Worm (Caenorhabditis elegans) whole organism, L1 larva: Measurements from ENCODE around the gene Y39E4A.1.

Experiments used
- C04F5.9 ChIP-seq: sonication (generic microtip); optimal IDR thresholded peaks from 2 replicates; lab custom pipeline; 2016; ENCODE audit warnings: missing genetic modification characterization, missing compliant biosample characterization
- C16A3.4 ChIP-seq: fragments of 150-350 bp; optimal IDR thresholded peaks from 2 replicates; lab custom pipeline; 2014; ENCODE audit warnings: missing biosample characterization, missing genetic modification characterization
- alr-1 ChIP-seq: fragments of 200-800 bp; sonication (Bioruptor generic); optimal IDR thresholded peaks from 2 replicates; lab custom pipeline; 2018; ENCODE audit warnings: borderline replicate concordance, mild to moderate bottlenecking, missing genetic modification characterization, missing compliant biosample characterization
- ama-1 ChIP-seq: fragments of 150-350 bp; optimal IDR thresholded peaks from 2 replicates; lab custom pipeline; 2014
- ceh-82 ChIP-seq, 3 experiments: fragments of 150-350 bp in 1 of 3; sonication (generic microtip) in 2 of 3; optimal IDR thresholded peaks; 2 replicates each; lab custom pipeline; 2014 to 2017; ENCODE audit warnings: missing biosample characterization in 3 of 3, missing genetic modification characterization in 3 of 3
- ceh-88 ChIP-seq: fragments of 200-800 bp; sonication (Bioruptor generic); IDR thresholded peaks from 2 replicates; pipeline ENCODE4 v1.3.6; 2022; ENCODE audit warnings: missing genetic modification characterization, missing compliant biosample characterization
- ceh-90 ChIP-seq: sonication (generic microtip); optimal IDR thresholded peaks from 2 replicates; lab custom pipeline; 2016; ENCODE audit warnings: missing genetic modification characterization, missing compliant biosample characterization
- ces-1 ChIP-seq: fragments of 150-350 bp; optimal IDR thresholded peaks from 2 replicates; lab custom pipeline; 2014; ENCODE audit warnings: missing biosample characterization, missing genetic modification reagents, missing genetic modification characterization
- dsc-1 ChIP-seq: sonication (generic microtip); optimal IDR thresholded peaks from 2 replicates; lab custom pipeline; 2016; ENCODE audit warnings: mild to moderate bottlenecking, missing genetic modification characterization, missing compliant biosample characterization
- efl-1 ChIP-seq, 4 experiments: fragments of 150-350 bp; optimal IDR thresholded peaks in 3 of 4; peaks in 1 of 4; 1 replicate in 1 of 4; 2 replicates in 3 of 4; lab custom pipeline; 2014; ENCODE audit warnings: missing biosample characterization in 2 of 4, missing genetic modification characterization in 2 of 4, missing genetic modification reagents in 2 of 4
- elt-2 ChIP-seq: sonication (generic microtip); optimal IDR thresholded peaks from 2 replicates; lab custom pipeline; 2016; ENCODE audit warnings: missing genetic modification characterization, mild to moderate bottlenecking, inconsistent platforms, missing compliant biosample characterization, missing genetic modification reagents
- elt-3 ChIP-seq, 6 experiments: fragments of 150-350 bp in 1 of 6; sonication (generic microtip); optimal IDR thresholded peaks; 2 replicates each; lab custom pipeline; 2017 to 2018; ENCODE audit warnings: missing biosample characterization in 6 of 6, missing genetic modification characterization in 6 of 6, inconsistent platforms in 1 of 6
- ets-5 ChIP-seq: fragments of 200-800 bp; sonication (Bioruptor generic); IDR thresholded peaks from 2 replicates; pipeline ENCODE4 v1.3.6; 2022; ENCODE audit warnings: missing genetic modification characterization, missing compliant biosample characterization
- fkh-4 ChIP-seq: sonication (generic microtip); optimal IDR thresholded peaks from 2 replicates; lab custom pipeline; 2016; ENCODE audit warnings: missing compliant biosample characterization, missing genetic modification characterization, borderline replicate concordance
- fkh-8 ChIP-seq: sonication (generic microtip); optimal IDR thresholded peaks from 2 replicates; lab custom pipeline; 2016; ENCODE audit warnings: mild to moderate bottlenecking, missing genetic modification characterization, missing compliant biosample characterization
- fos-1 ChIP-seq: fragments of 150-350 bp; optimal IDR thresholded peaks from 2 replicates; lab custom pipeline; 2014; ENCODE audit warnings: missing biosample characterization, missing genetic modification characterization
- grh-1 ChIP-seq: fragments of 200-800 bp; sonication (Bioruptor generic); IDR thresholded peaks from 2 replicates; pipeline ENCODE4 v1.3.6; 2022; ENCODE audit warnings: missing genetic modification reagents, missing genetic modification characterization, missing compliant biosample characterization
- hlh-4 ChIP-seq: sonication (generic microtip); optimal IDR thresholded peaks from 2 replicates; lab custom pipeline; 2016; ENCODE audit warnings: mild to moderate bottlenecking, missing genetic modification characterization, missing compliant biosample characterization
- hpl-2 ChIP-seq: fragments of 150-350 bp; optimal IDR thresholded peaks from 2 replicates; lab custom pipeline; 2014; ENCODE audit warnings: missing biosample characterization, missing genetic modification reagents, missing genetic modification characterization
- irx-1 ChIP-seq: sonication (generic microtip); optimal IDR thresholded peaks from 2 replicates; lab custom pipeline; 2016; ENCODE audit warnings: missing genetic modification characterization, missing compliant biosample characterization
- jun-1 ChIP-seq: fragments of 150-350 bp; optimal IDR thresholded peaks from 2 replicates; lab custom pipeline; 2014; ENCODE audit warnings: missing biosample characterization, missing genetic modification reagents, missing genetic modification characterization
- lin-13 ChIP-seq: fragments of 150-350 bp; optimal IDR thresholded peaks from 2 replicates; lab custom pipeline; 2014; ENCODE audit warnings: missing biosample characterization, missing genetic modification reagents, missing genetic modification characterization
- lin-14 ChIP-seq: fragments of 200-800 bp; sonication (Bioruptor generic); optimal IDR thresholded peaks from 2 replicates; lab custom pipeline; 2018; ENCODE audit warnings: mild to moderate bottlenecking, missing genetic modification characterization, moderate library complexity, missing compliant biosample characterization
- lin-35 ChIP-seq, 2 experiments: fragments of 150-350 bp; optimal IDR thresholded peaks; 2 replicates each; lab custom pipeline; 2014; ENCODE audit warnings: missing biosample characterization in 2 of 2, missing genetic modification characterization in 2 of 2, missing genetic modification reagents in 2 of 2
- lin-39 ChIP-seq: fragments of 150-350 bp; optimal IDR thresholded peaks from 2 replicates; lab custom pipeline; 2014; ENCODE audit warnings: missing biosample characterization, missing genetic modification reagents, missing genetic modification characterization
- lir-3 ChIP-seq: sonication (generic microtip); optimal IDR thresholded peaks from 2 replicates; lab custom pipeline; 2016; ENCODE audit warnings: mild to moderate bottlenecking, missing genetic modification characterization, moderate library complexity, missing compliant biosample characterization; ENCODE audit not compliant: poor library complexity
- lsy-2 ChIP-seq, 2 experiments: fragments of 150-350 bp; optimal IDR thresholded peaks; 2 replicates each; lab custom pipeline; 2014; ENCODE audit warnings: missing biosample characterization in 2 of 2, missing genetic modification characterization in 2 of 2
- mab-9 ChIP-seq: fragments of 200-800 bp; sonication (Bioruptor generic); IDR thresholded peaks from 2 replicates; pipeline ENCODE4 v1.3.6; 2022; ENCODE audit warnings: missing genetic modification reagents, missing genetic modification characterization, missing compliant biosample characterization
- mef-2 ChIP-seq: fragments of 150-350 bp; optimal IDR thresholded peaks from 2 replicates; lab custom pipeline; 2014; ENCODE audit warnings: missing biosample characterization, missing genetic modification characterization
- mep-1 ChIP-seq: fragments of 150-350 bp; optimal IDR thresholded peaks from 2 replicates; lab custom pipeline; 2014; ENCODE audit warnings: missing biosample characterization, missing genetic modification characterization
- nhr-11 ChIP-seq: fragments of 150-350 bp; optimal IDR thresholded peaks from 2 replicates; lab custom pipeline; 2014; ENCODE audit warnings: missing biosample characterization, missing genetic modification characterization
- nhr-12 ChIP-seq: sonication (generic microtip); optimal IDR thresholded peaks from 2 replicates; lab custom pipeline; 2017; ENCODE audit warnings: missing biosample characterization, missing genetic modification characterization
- nhr-19 ChIP-seq: fragments of 200-800 bp; sonication (Bioruptor generic); conservative IDR thresholded peaks from 2 replicates; pipeline ENCODE4 v1.3.6; 2022; ENCODE audit warnings: missing genetic modification characterization, missing compliant biosample characterization
- nhr-20 ChIP-seq: sonication (generic microtip); optimal IDR thresholded peaks from 2 replicates; lab custom pipeline; 2016; ENCODE audit warnings: mild to moderate bottlenecking, missing genetic modification characterization, missing compliant biosample characterization
- nhr-237 ChIP-seq: fragments of 150-350 bp; optimal IDR thresholded peaks from 2 replicates; lab custom pipeline; 2014; ENCODE audit warnings: missing biosample characterization, missing genetic modification characterization
- nhr-28 ChIP-seq: fragments of 150-350 bp; optimal IDR thresholded peaks from 2 replicates; lab custom pipeline; 2014; ENCODE audit warnings: missing biosample characterization, missing genetic modification characterization
- nhr-47 ChIP-seq: sonication (generic microtip); optimal IDR thresholded peaks from 2 replicates; lab custom pipeline; 2016; ENCODE audit warnings: mild to moderate bottlenecking, missing genetic modification characterization, moderate library complexity, missing compliant biosample characterization
- nhr-76 ChIP-seq: sonication (generic microtip); optimal IDR thresholded peaks from 2 replicates; lab custom pipeline; 2017; ENCODE audit warnings: missing biosample characterization, missing genetic modification characterization
- nhr-77 ChIP-seq: fragments of 150-350 bp; optimal IDR thresholded peaks from 2 replicates; lab custom pipeline; 2014; ENCODE audit warnings: missing biosample characterization, missing genetic modification characterization
- nhr-90 ChIP-seq: sonication (generic microtip); optimal IDR thresholded peaks from 2 replicates; lab custom pipeline; 2016; ENCODE audit warnings: mild to moderate bottlenecking, missing genetic modification characterization, missing compliant biosample characterization; ENCODE audit not compliant: poor library complexity
- pag-3 ChIP-seq: sonication (generic microtip); optimal IDR thresholded peaks from 2 replicates; lab custom pipeline; 2017; ENCODE audit warnings: missing genetic modification characterization, mild to moderate bottlenecking, missing compliant biosample characterization, antibody characterized with exemption, borderline replicate concordance; ENCODE audit not compliant: insufficient read depth
- pax-3 ChIP-seq: fragments of 200-800 bp; sonication (Bioruptor generic); optimal IDR thresholded peaks from 2 replicates; lab custom pipeline; 2018; ENCODE audit warnings: mild to moderate bottlenecking, missing genetic modification characterization, moderate library complexity, missing compliant biosample characterization
- pqm-1 ChIP-seq: sonication (generic microtip); optimal IDR thresholded peaks from 3 replicates; lab custom pipeline; 2017; ENCODE audit warnings: missing biosample characterization, missing genetic modification characterization
- rnt-1 ChIP-seq: sonication (generic microtip); optimal IDR thresholded peaks from 2 replicates; lab custom pipeline; 2016; ENCODE audit warnings: mild to moderate bottlenecking, missing genetic modification characterization, moderate library complexity, missing compliant biosample characterization
- snpc-4 ChIP-seq: fragments of 150-350 bp; optimal IDR thresholded peaks from 2 replicates; lab custom pipeline; 2014; ENCODE audit warnings: missing biosample characterization, missing genetic modification characterization
- sox-4 ChIP-seq: sonication (generic microtip); optimal IDR thresholded peaks from 2 replicates; lab custom pipeline; 2016; ENCODE audit warnings: missing genetic modification characterization, missing compliant biosample characterization
- swsn-7 ChIP-seq: sonication (generic microtip); optimal IDR thresholded peaks from 2 replicates; lab custom pipeline; 2016; ENCODE audit warnings: missing genetic modification characterization, missing compliant biosample characterization
- tbx-2 ChIP-seq: sonication (generic microtip); optimal IDR thresholded peaks from 2 replicates; lab custom pipeline; 2016; ENCODE audit warnings: missing genetic modification characterization, missing compliant biosample characterization
- unc-30 ChIP-seq: sonication (generic microtip); optimal IDR thresholded peaks from 2 replicates; lab custom pipeline; 2017; ENCODE audit warnings: missing biosample characterization, missing genetic modification characterization
- unc-86 ChIP-seq: sonication (generic microtip); optimal IDR thresholded peaks from 2 replicates; lab custom pipeline; 2016; ENCODE audit warnings: missing genetic modification characterization, missing compliant biosample characterization
- unc-98 ChIP-seq: fragments of 200-800 bp; sonication (Bioruptor generic); IDR thresholded peaks from 2 replicates; pipeline ENCODE4 v1.3.6; 2022; ENCODE audit warnings: missing genetic modification characterization, missing compliant biosample characterization
- xbp-1 ChIP-seq: sonication (generic microtip); optimal IDR thresholded peaks from 2 replicates; lab custom pipeline; 2016; ENCODE audit warnings: missing genetic modification characterization, missing compliant biosample characterization
- ztf-4 ChIP-seq: fragments of 150-350 bp; optimal IDR thresholded peaks from 2 replicates; lab custom pipeline; 2014; ENCODE audit warnings: missing biosample characterization, missing genetic modification characterization

Y39E4A.1 gene

ce11 chrIII:12971828-12972379 is 20.7 kb downstream of the Y39E4A.1 start (continued):
- TF ChIP-seq dsc-1, result peak; percentile 2
- peak; percentile 61 to 86 for TF ChIP-seq lsy-2 (tag; optimal IDR thresholded peaks at IDR 0.05; lab: Kevin White, UChicago)
- peak; percentile 13 for TF ChIP-seq nhr-20 (tag; lab: Kevin White, UChicago)
- TF ChIP-seq snpc-4, result no peak
- peak; percentile 14 to 64 for TF ChIP-seq lin-35 (GFP tag; optimal IDR thresholded peaks at IDR 0.05; lab: Kevin White, UChicago)
- TF ChIP-seq jun-1 (tag; lab: Kevin White, UChicago), result no peak
- TF ChIP-seq pag-3 (tag; lab: Kevin White, UChicago), result no peak
- no peak for TF ChIP-seq nhr-90 (tag; lab: Kevin White, UChicago)
- TF ChIP-seq swsn-7 (tag; lab: Kevin White, UChicago), result peak; percentile 9
- TF ChIP-seq hlh-4 (tag; lab: Kevin White, UChicago), result no peak
- TF ChIP-seq nhr-19, result peak; percentile 9; the same call in 1 of the 2 replicates
- TF ChIP-seq elt-2 (tag; lab: Kevin White, UChicago), result no peak
- no peak for TF ChIP-seq unc-86
- TF ChIP-seq nhr-47, result peak; percentile 39
- TF ChIP-seq lir-3, result no peak
- peak; percentile 34 for TF ChIP-seq xbp-1 (tag; lab: Kevin White, UChicago)
- TF ChIP-seq alr-1 (tag; lab: Kevin White, UChicago), result no peak
- TF ChIP-seq elt-3 (tag; optimal IDR thresholded peaks at IDR 0.05; lab: Kevin White, UChicago), result peak in 2 of 6 experiments; percentile 16 to 24
- TF ChIP-seq irx-1 (tag; lab: Kevin White, UChicago), result peak; percentile 20
- peak; percentile 56 for TF ChIP-seq rnt-1 (tag; lab: Kevin White, UChicago)
- TF ChIP-seq nhr-12 (tag; lab: Kevin White, UChicago), result no peak
- TF ChIP-seq nhr-237 (tag; lab: Kevin White, UChicago), result no peak
- TF ChIP-seq ztf-4, result no peak
- no peak for TF ChIP-seq sox-4 (tag; lab: Kevin White, UChicago)
- TF ChIP-seq grh-1 (GFP tag; lab: Robert Waterston, UW), result no peak
- TF ChIP-seq fkh-4 (tag; lab: Kevin White, UChicago), result no peak
- TF ChIP-seq nhr-77, result no peak
- no peak for TF ChIP-seq fos-1 (tag; lab: Kevin White, UChicago)
- peak; percentile 69 for TF ChIP-seq mep-1
- no peak for TF ChIP-seq ceh-82 (tag; optimal IDR thresholded peaks at IDR 0.05; lab: Kevin White, UChicago)
- TF ChIP-seq ets-5 (GFP tag; lab: Robert Waterston, UW), result no peak
- no peak for TF ChIP-seq unc-30
- TF ChIP-seq fkh-8 (tag; lab: Kevin White, UChicago), result no peak
- no peak for TF ChIP-seq ceh-90
- peak; percentile 32 for TF ChIP-seq C16A3.4
- no peak for TF ChIP-seq ceh-88 (GFP tag; lab: Robert Waterston, UW)
- no peak for TF ChIP-seq lin-39 (tag; lab: Kevin White, UChicago)
- TF ChIP-seq nhr-11 (tag; lab: Kevin White, UChicago), result no peak
- no peak for TF ChIP-seq lin-14 (GFP tag; lab: Kevin White, UChicago)
- no peak for TF ChIP-seq nhr-76
- TF ChIP-seq ama-1, result no peak
- TF ChIP-seq mef-2 (tag; lab: Kevin White, UChicago), result no peak
- no peak for TF ChIP-seq lin-13 (GFP tag; lab: Kevin White, UChicago)
- no peak for TF ChIP-seq hpl-2 (GFP tag; lab: Kevin White, UChicago)
- peak; percentile 51 to 59 for TF ChIP-seq efl-1 (optimal IDR thresholded peaks at IDR 0.05; lab: Kevin White, UChicago)
- peak; percentile 55 to 95 for TF ChIP-seq efl-1 (GFP tag; optimal IDR thresholded peaks at IDR 0.05 in 1 of 2; lab: Kevin White, UChicago)
- TF ChIP-seq pax-3 (tag; lab: Kevin White, UChicago), result no peak
- no peak for TF ChIP-seq mab-9 (GFP tag; lab: Robert Waterston, UW)
- no peak for TF ChIP-seq ces-1 (GFP tag; lab: Kevin White, UChicago)
- TF ChIP-seq tbx-2 (tag; lab: Kevin White, UChicago), result no peak
- no peak for TF ChIP-seq unc-98 (GFP tag; lab: Robert Waterston, UW)
- TF ChIP-seq C04F5.9, result no peak
- TF ChIP-seq nhr-28 (tag; lab: Kevin White, UChicago), result no peak
- TF ChIP-seq pqm-1 (tag; lab: Kevin White, UChicago), result no peak
